Worm (Caenorhabditis elegans): ENCODE results near the gene Y41D4A.4.

Y41D4A.4 gene

ce11 chrIV:1771843-1772242 is 26.0 kb downstream of the Y41D4A.4 start, which contains the start of gene Y41D4A.1:
Gene Y41D4A.1, plus strand, starts transcription at chrIV:1772143.
- TF ChIP-seq tbx-11 (GFP tag; IDR thresholded peaks at IDR 0.05) (no peak), F13C5.2 (tag; optimal IDR thresholded peaks at IDR 0.05) (no peak), sea-1 (GFP tag; conservative IDR thresholded peaks at IDR 0.05) (no peak), tra-4 (tag; optimal IDR thresholded peaks at IDR 0.05) (no peak), hmg-4 (GFP tag; optimal IDR thresholded peaks at IDR 0.05) (no peak), pes-1 (GFP tag; IDR thresholded peaks at IDR 0.05) (no peak), ama-1 (optimal IDR thresholded peaks at IDR 0.05) (no peak), ets-7 (tag; optimal IDR thresholded peaks at IDR 0.05) (no peak), flt-1 (GFP tag; IDR thresholded peaks at IDR 0.05) (no peak), ceh-13 (GFP tag; optimal IDR thresholded peaks at IDR 0.05) (no peak), ceh-36 (tag; optimal IDR thresholded peaks at IDR 0.05) (no peak), B0310.2 (tag; optimal IDR thresholded peaks at IDR 0.05) (no peak), aly-1 (tag; optimal IDR thresholded peaks at IDR 0.05) (no peak), scrt-1 (GFP tag; IDR thresholded peaks at IDR 0.05) (no peak), hnd-1 (tag; optimal IDR thresholded peaks at IDR 0.05) (no peak), hmbx-1 (tag; optimal IDR thresholded peaks at IDR 0.05) (no peak)

ce11 chrIV:1781559-1781958 is 35.8 kb downstream of the Y41D4A.4 start, which contains the start of gene frpr-19:
Gene frpr-19, minus strand, starts transcription at chrIV:1781659.
- TF ChIP-seq aly-1 (tag; optimal IDR thresholded peaks at IDR 0.05) (no peak), pes-1 (GFP tag; IDR thresholded peaks at IDR 0.05) (no peak), hmg-4 (GFP tag; optimal IDR thresholded peaks at IDR 0.05) (no peak), F13C5.2 (tag; optimal IDR thresholded peaks at IDR 0.05) (no peak), hnd-1 (tag; optimal IDR thresholded peaks at IDR 0.05) (no peak), ets-7 (tag; optimal IDR thresholded peaks at IDR 0.05) (no peak), tbx-11 (GFP tag; IDR thresholded peaks at IDR 0.05) (no peak), ama-1 (optimal IDR thresholded peaks at IDR 0.05) (no peak), ceh-36 (tag; optimal IDR thresholded peaks at IDR 0.05) (no peak), hmbx-1 (tag; optimal IDR thresholded peaks at IDR 0.05) (no peak), tbx-37 (GFP tag; conservative IDR thresholded peaks at IDR 0.05) (no peak), flt-1 (GFP tag; IDR thresholded peaks at IDR 0.05) (no peak), scrt-1 (GFP tag; IDR thresholded peaks at IDR 0.05) (no peak), B0310.2 (tag; optimal IDR thresholded peaks at IDR 0.05) (no peak), sea-1 (GFP tag; conservative IDR thresholded peaks at IDR 0.05) (no peak), tra-4 (tag; optimal IDR thresholded peaks at IDR 0.05) (no peak), ceh-13 (GFP tag; optimal IDR thresholded peaks at IDR 0.05) (no peak)

ce11 chrIV:1785156-1785555 is 39.4 kb downstream of the Y41D4A.4 start:
- TF ChIP-seq tbx-11 (GFP tag; IDR thresholded peaks at IDR 0.05) (no peak), ama-1 (optimal IDR thresholded peaks at IDR 0.05) (no peak), ceh-36 (tag; optimal IDR thresholded peaks at IDR 0.05) (peak; percentile 96)

ce11 chrIV:1790677-1791076 is 44.9 kb downstream of the Y41D4A.4 start:
- TF ChIP-seq flt-1 (GFP tag; IDR thresholded peaks at IDR 0.05) = no peak
- TF ChIP-seq scrt-1 (GFP tag; IDR thresholded peaks at IDR 0.05) = no peak
- no peak for TF ChIP-seq F13C5.2 (tag; optimal IDR thresholded peaks at IDR 0.05)
- TF ChIP-seq aly-1 (tag; optimal IDR thresholded peaks at IDR 0.05) = no peak
- TF ChIP-seq sea-1 (GFP tag; conservative IDR thresholded peaks at IDR 0.05) = no peak
- no peak for TF ChIP-seq ets-7 (tag; optimal IDR thresholded peaks at IDR 0.05)
- no peak for TF ChIP-seq tra-4 (tag; optimal IDR thresholded peaks at IDR 0.05)

ce11 chrIV:1791775-1792174 is 46.0 kb downstream of the Y41D4A.4 start:
- TF ChIP-seq tbx-11 (GFP tag; IDR thresholded peaks at IDR 0.05) (no peak), hmg-4 (GFP tag; optimal IDR thresholded peaks at IDR 0.05) (no peak), ceh-36 (tag; optimal IDR thresholded peaks at IDR 0.05) (no peak), ama-1 (optimal IDR thresholded peaks at IDR 0.05) (no peak), tra-4 (tag; optimal IDR thresholded peaks at IDR 0.05) (no peak), tbx-37 (GFP tag; conservative IDR thresholded peaks at IDR 0.05) (no peak), hmbx-1 (tag; optimal IDR thresholded peaks at IDR 0.05) (no peak), hnd-1 (tag; optimal IDR thresholded peaks at IDR 0.05) (no peak), F13C5.2 (tag; optimal IDR thresholded peaks at IDR 0.05) (no peak), aly-1 (tag; optimal IDR thresholded peaks at IDR 0.05) (no peak), scrt-1 (GFP tag; IDR thresholded peaks at IDR 0.05) (no peak), ceh-13 (GFP tag; optimal IDR thresholded peaks at IDR 0.05) (no peak), B0310.2 (tag; optimal IDR thresholded peaks at IDR 0.05) (no peak)
